Worm (Caenorhabditis elegans) whole organism, L2 larva: ENCODE data around the gene Y57G11A.5.

Experiments used
- ama-1 ChIP-seq: fragments of 150-350 bp; optimal IDR thresholded peaks from 2 replicates; lab custom pipeline; 2018; ENCODE audit warnings: inconsistent platforms
- crh-2 ChIP-seq: sonication (generic microtip); optimal IDR thresholded peaks from 2 replicates; lab custom pipeline; 2017; ENCODE audit warnings: missing biosample characterization, missing genetic modification characterization
- elt-1 ChIP-seq: fragments of 150-350 bp; optimal IDR thresholded peaks from 2 replicates; lab custom pipeline; 2014; ENCODE audit warnings: missing biosample characterization, missing genetic modification characterization
- fos-1 ChIP-seq: fragments of 150-350 bp; optimal IDR thresholded peaks from 2 replicates; lab custom pipeline; 2014; ENCODE audit warnings: missing biosample characterization, missing genetic modification characterization
- lin-39 ChIP-seq: fragments of 150-350 bp; optimal IDR thresholded peaks from 2 replicates; lab custom pipeline; 2014; ENCODE audit warnings: missing biosample characterization, missing genetic modification reagents, missing genetic modification characterization
- lsy-2 ChIP-seq, 2 experiments: fragments of 150-350 bp in 1 of 2; sonication (generic microtip) in 1 of 2; optimal IDR thresholded peaks; 2 replicates each; lab custom pipeline; 2014 to 2017; ENCODE audit warnings: missing biosample characterization in 2 of 2, missing genetic modification characterization in 2 of 2
- mab-5 ChIP-seq: fragments of 150-350 bp; optimal IDR thresholded peaks from 2 replicates; lab custom pipeline; 2014; ENCODE audit warnings: missing biosample characterization, missing genetic modification characterization
- nhr-11 ChIP-seq: fragments of 150-350 bp; optimal IDR thresholded peaks from 2 replicates; lab custom pipeline; 2014; ENCODE audit warnings: missing biosample characterization, missing genetic modification characterization
- nhr-12 ChIP-seq: fragments of 150-350 bp; optimal IDR thresholded peaks from 2 replicates; lab custom pipeline; 2014; ENCODE audit warnings: missing biosample characterization, missing genetic modification characterization
- sem-4 ChIP-seq: fragments of 150-350 bp; optimal IDR thresholded peaks from 2 replicates; lab custom pipeline; 2014; ENCODE audit warnings: missing biosample characterization, missing genetic modification reagents, missing genetic modification characterization
- skn-1 ChIP-seq: sonication (generic microtip); optimal IDR thresholded peaks from 2 replicates; lab custom pipeline; 2017; ENCODE audit warnings: missing biosample characterization, missing genetic modification characterization
- unc-39 ChIP-seq: fragments of 150-350 bp; optimal IDR thresholded peaks from 2 replicates; lab custom pipeline; 2014; ENCODE audit warnings: missing biosample characterization, missing genetic modification characterization
- zag-1 ChIP-seq: fragments of 150-350 bp; optimal IDR thresholded peaks from 2 replicates; lab custom pipeline; 2014; ENCODE audit warnings: missing biosample characterization, missing genetic modification characterization

- TF ChIP-seq ama-1 (lab: Kevin White, UChicago), result no peak
- no peak for TF ChIP-seq lsy-2 (tag; optimal IDR thresholded peaks at IDR 0.05; lab: Kevin White, UChicago)
- TF ChIP-seq nhr-11 (tag; lab: Kevin White, UChicago), result no peak
- no peak for TF ChIP-seq sem-4 (tag; lab: Kevin White, UChicago)
- TF ChIP-seq skn-1 (tag; lab: Kevin White, UChicago), result no peak
- no peak for TF ChIP-seq zag-1 (tag; lab: Kevin White, UChicago)
- TF ChIP-seq elt-1 (tag; lab: Kevin White, UChicago), result no peak
- TF ChIP-seq nhr-12 (tag; lab: Kevin White, UChicago), result no peak
- TF ChIP-seq crh-2, result no peak
- no peak for TF ChIP-seq fos-1 (tag; lab: Kevin White, UChicago)
- TF ChIP-seq mab-5 (tag; lab: Kevin White, UChicago), result no peak
- TF ChIP-seq unc-39 (tag; lab: Kevin White, UChicago), result no peak
- TF ChIP-seq lin-39, result no peak
Measured at ce11 chrIV:14505066-14505465, 7.2 kb downstream of the Y57G11A.5 start, which contains the start of gene tag-273.
